Fruit fly (Drosophila melanogaster) S2 (cell line): Measurements from ENCODE around the gene Plod.

ENCODE experiments used
- CG8478 ChIP-seq: fragments of >200 bp; optimal IDR thresholded peaks from 2 replicates; lab custom pipeline; 2018
- CTCF ChIP-seq, 2 experiments: fragments of >200 bp; optimal IDR thresholded peaks; 2 replicates each; lab custom pipeline; 2018

- TF ChIP-seq CG8478 (no peak), CTCF (optimal IDR thresholded peaks at IDR 0.05; lab: Kevin White, UChicago) (no peak)
Measured at dm6 chr3L:11253690-11254243, 48.0 kb upstream of the Plod start.
